Fruit fly (Drosophila melanogaster): ENCODE results near the gene CG34174.
A peak's percentile ranks its signal among the peaks of the same experiment; 100 is the strongest.

CG34174 gene

dm6 chr2L:2217067-2217684 lies 3.1 kb downstream of the CG34174 start, which contains the start of the genes CG15386, CG42371 and mio (continued):
- TF ChIP-seq lov (optimal IDR thresholded peaks at IDR 0.05) (no peak), lov (GFP tag; IDR thresholded peaks at IDR 0.05) (no peak), Doc3 (GFP tag; IDR thresholded peaks at IDR 0.05; ENCODE audit: partially characterized antibody) (no peak), Sry-β (GFP tag; optimal IDR thresholded peaks at IDR 0.05) (no peak), Gsc (GFP tag; IDR thresholded peaks at IDR 0.05) (no peak), dati (GFP tag; IDR thresholded peaks at IDR 0.05) (no peak), tup (GFP tag; optimal IDR thresholded peaks at IDR 0.05) (no peak), CG33213 (GFP tag; optimal IDR thresholded peaks at IDR 0.05) (no peak), Myb (GFP tag; optimal IDR thresholded peaks at IDR 0.05) (peak; percentile 45), rib (GFP tag; IDR thresholded peaks at IDR 0.05) (0 out of 2 replicates have a peak, but pooled peaks have one; percentile 19), CG34224 (GFP tag; IDR thresholded peaks at IDR 0.05; ENCODE audit: partially characterized antibody) (peak; percentile 63; the same call in 2 of the 3 replicates), CG3065 (GFP tag; optimal IDR thresholded peaks at IDR 0.05) (no peak), lola (GFP tag; optimal IDR thresholded peaks at IDR 0.05) (no peak), Ets65A (GFP tag) (no peak), Dp (GFP tag; optimal IDR thresholded peaks at IDR 0.05) (peak; percentile 24), psq (GFP tag; optimal IDR thresholded peaks at IDR 0.05) (no peak), Ets97D (GFP tag; optimal IDR thresholded peaks at IDR 0.05) (peak; percentile 52), CG10274 (GFP tag; optimal IDR thresholded peaks at IDR 0.05) (no peak), Hr3 (GFP tag; optimal IDR thresholded peaks at IDR 0.05) (no peak), ash1 (GFP tag; optimal IDR thresholded peaks at IDR 0.05) (no peak), CG31365 (tag; optimal IDR thresholded peaks at IDR 0.05) (no peak), CG12104 (GFP tag; optimal IDR thresholded peaks at IDR 0.05) (no peak), tgo (GFP tag; IDR thresholded peaks at IDR 0.05) (no peak), lmd (GFP tag; IDR thresholded peaks at IDR 0.05) (no peak), CG6654 (GFP tag; optimal IDR thresholded peaks at IDR 0.05) (no peak), Chrac-16 (GFP tag; optimal IDR thresholded peaks at IDR 0.05) (no peak), CG12391 (tag; optimal IDR thresholded peaks at IDR 0.05) (peak; percentile 16), Sox100B (GFP tag; optimal IDR thresholded peaks at IDR 0.05) (no peak), ci (GFP tag; IDR thresholded peaks at IDR 0.05) (peak; percentile 65), gcm2 (GFP tag; optimal IDR thresholded peaks at IDR 0.05) (no peak), gro (GFP tag; optimal IDR thresholded peaks at IDR 0.05) (peak; percentile 64), amos (GFP tag; IDR thresholded peaks at IDR 0.05; ENCODE audit: partially characterized antibody) (peak; percentile 55; the same call in 1 of the 2 replicates), CG3838 (GFP tag; optimal IDR thresholded peaks at IDR 0.05) (no peak), Bdp1 (GFP tag; optimal IDR thresholded peaks at IDR 0.05) (no peak), CG17612 (GFP tag; IDR thresholded peaks at IDR 0.05) (no peak), E2f2 (GFP tag; IDR thresholded peaks at IDR 0.05) (peak; percentile 53), CG1603 (tag; optimal IDR thresholded peaks at IDR 0.05) (peak; percentile 41), D19B (GFP tag; optimal IDR thresholded peaks at IDR 0.05) (no peak), Doc2 (GFP tag; IDR thresholded peaks at IDR 0.05) (no peak), CG31224 (GFP tag; IDR thresholded peaks at IDR 0.05) (no peak), ssp (GFP tag; IDR thresholded peaks at IDR 0.05) (no peak), CG8359 (GFP tag; optimal IDR thresholded peaks at IDR 0.05; ENCODE audit: borderline replicate concordance) (no peak), aop (GFP tag; IDR thresholded peaks at IDR 0.05) (no peak), CG8089 (GFP tag; optimal IDR thresholded peaks at IDR 0.05) (no peak), Hr39 (optimal IDR thresholded peaks at IDR 0.05) (no peak), trh (GFP tag; optimal IDR thresholded peaks at IDR 0.05) (no peak), Atf6 (GFP tag; IDR thresholded peaks at IDR 0.05) (0 out of 2 replicates have a peak, but pooled peaks have one; percentile 19), Rfx (GFP tag; IDR thresholded peaks at IDR 0.05) (peak; percentile 11; the same call in 1 of the 2 replicates), CoRest (tag; optimal IDR thresholded peaks at IDR 0.05) (peak; percentile 9), sens-2 (GFP tag; IDR thresholded peaks at IDR 0.05) (no peak), CG3995 (GFP tag; optimal IDR thresholded peaks at IDR 0.05) (peak; percentile 41), Blimp-1 (GFP tag; optimal IDR thresholded peaks at IDR 0.05) (no peak)

All from whole organism, embryonic.